Fruit fly (Drosophila melanogaster): Measurements from ENCODE around the gene XNP.

- TF ChIP-seq h (optimal IDR thresholded peaks at IDR 0.05) (no peak), insv (optimal IDR thresholded peaks at IDR 0.05) (no peak), ttk (optimal IDR thresholded peaks at IDR 0.05) (no peak), psq (optimal IDR thresholded peaks at IDR 0.05) (no peak), Sin3A (optimal IDR thresholded peaks at IDR 0.05) (no peak)
Observed at dm6 chr3R:25495753-25496152, 13.1 kb upstream of the XNP start.
